Worm (Caenorhabditis elegans): Measurements from ENCODE around the gene F13A2.3.

DNA sequence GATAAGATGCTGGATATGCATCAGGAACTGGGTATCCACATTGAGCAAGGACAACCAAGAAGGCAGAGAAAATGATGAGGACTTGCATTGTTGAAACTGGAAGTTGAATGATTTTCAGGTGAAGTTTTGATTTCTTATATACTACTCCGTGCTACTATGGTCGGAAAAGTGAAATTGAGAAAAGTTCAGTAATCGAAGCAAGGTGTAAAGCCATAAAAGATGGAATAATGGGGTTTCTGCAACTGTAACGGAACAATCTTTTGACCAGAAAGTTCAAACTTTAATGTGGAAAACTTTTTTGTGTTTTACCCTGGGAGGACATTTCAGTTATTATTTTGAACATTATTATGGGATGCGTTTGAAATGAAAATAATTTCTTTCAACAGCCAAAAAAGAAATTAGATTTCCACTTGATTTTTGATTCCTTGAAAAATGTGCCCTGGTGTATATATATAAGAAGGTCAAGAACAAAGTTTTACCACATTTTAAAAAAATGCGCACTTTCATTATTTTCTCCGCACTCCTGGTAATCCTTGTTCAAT, 27.8 kb upstream of the F13A2.3 start, which contains the start of the genes Y47D7A.9 and Y47D7A.19:
- no peak for TF ChIP-seq snpc-4 (tag; optimal IDR thresholded peaks at IDR 0.05)
- TF ChIP-seq aly-2 (tag; optimal IDR thresholded peaks at IDR 0.05): no peak
- no peak for TF ChIP-seq mdl-1 (tag; optimal IDR thresholded peaks at IDR 0.05)
- TF ChIP-seq unc-55 (GFP tag; optimal IDR thresholded peaks at IDR 0.05): no peak
- TF ChIP-seq ceh-82 (tag; optimal IDR thresholded peaks at IDR 0.05): no peak
- no peak for TF ChIP-seq nhr-237 (tag; optimal IDR thresholded peaks at IDR 0.05)
- no peak for TF ChIP-seq skn-1 (tag; optimal IDR thresholded peaks at IDR 0.05)
- TF ChIP-seq alr-1 (tag; optimal IDR thresholded peaks at IDR 0.05): no peak
- no peak for TF ChIP-seq nhr-11 (tag; optimal IDR thresholded peaks at IDR 0.05)
- no peak for TF ChIP-seq zag-1 (tag; optimal IDR thresholded peaks at IDR 0.05)
- no peak for TF ChIP-seq unc-62 (GFP tag; optimal IDR thresholded peaks at IDR 0.05)
- TF ChIP-seq elt-3 (tag; optimal IDR thresholded peaks at IDR 0.05): no peak
- TF ChIP-seq elt-1 (tag; optimal IDR thresholded peaks at IDR 0.05): no peak
- TF ChIP-seq ama-1 (optimal IDR thresholded peaks at IDR 0.05): no peak
